Fruit fly (Drosophila melanogaster) whole organism, embryonic: ENCODE data around the gene SP1173.

Experiments used
- Antp ChIP-seq: fragments of 200-800 bp; sonication (Bioruptor generic); optimal IDR thresholded peaks from 3 replicates; lab custom pipeline; 2016; ENCODE audit warnings: missing biosample characterization, missing genetic modification characterization
- Atf6 ChIP-seq: fragments of 200-800 bp; sonication (Bioruptor generic); IDR thresholded peaks from 2 replicates; pipeline ENCODE4 v1.3.6; 2022; ENCODE audit warnings: missing biosample characterization, missing genetic modification characterization
- B-H2 ChIP-seq: fragments of 200-800 bp; sonication (Bioruptor generic); optimal IDR thresholded peaks from 2 replicates; lab custom pipeline; 2018; ENCODE audit warnings: missing biosample characterization, mild to moderate bottlenecking, missing genetic modification characterization
- CG1024 ChIP-seq: fragments of 200-800 bp; sonication (Bioruptor generic); IDR thresholded peaks from 2 replicates; pipeline ENCODE4 v1.3.6; 2022; ENCODE audit warnings: missing biosample characterization, missing genetic modification characterization
- CG12071 ChIP-seq: fragments of 200-800 bp; sonication (Bioruptor generic); optimal IDR thresholded peaks from 3 replicates; lab custom pipeline; 2018; ENCODE audit warnings: missing biosample characterization, mild to moderate bottlenecking, missing genetic modification characterization
- CG12391 ChIP-seq: fragments of 200-800 bp; sonication (Bioruptor generic); optimal IDR thresholded peaks from 3 replicates; lab custom pipeline; 2018; ENCODE audit warnings: missing biosample characterization, mild to moderate bottlenecking, missing genetic modification characterization, moderate library complexity
- CG12942 ChIP-seq: fragments of 200-800 bp; sonication (Bioruptor generic); optimal IDR thresholded peaks from 3 replicates; lab custom pipeline; 2016; ENCODE audit warnings: missing biosample characterization, missing genetic modification characterization
- CG13624 ChIP-seq: fragments of 200-800 bp; sonication (Bioruptor generic); optimal IDR thresholded peaks from 2 replicates; lab custom pipeline; 2016; ENCODE audit warnings: missing biosample characterization, missing genetic modification characterization
- CG13894 ChIP-seq: fragments of 200-800 bp; sonication (Bioruptor generic); optimal IDR thresholded peaks from 3 replicates; lab custom pipeline; 2018; ENCODE audit warnings: missing biosample characterization, mild to moderate bottlenecking, missing genetic modification characterization, moderate library complexity
- CG16863 ChIP-seq: fragments of 200-800 bp; sonication (Bioruptor generic); optimal IDR thresholded peaks from 3 replicates; lab custom pipeline; 2016; ENCODE audit warnings: missing biosample characterization, missing genetic modification characterization
- CG17328 ChIP-seq: fragments of 200-800 bp; sonication (Bioruptor generic); IDR thresholded peaks from 2 replicates; pipeline ENCODE4 v1.3.6; 2022; ENCODE audit warnings: missing biosample characterization, missing genetic modification characterization
- CG1792 ChIP-seq: fragments of 200-800 bp; sonication (Bioruptor generic); optimal IDR thresholded peaks from 2 replicates; lab custom pipeline; 2016; ENCODE audit warnings: missing biosample characterization, missing genetic modification characterization
- CG1832 ChIP-seq: fragments of 200-800 bp; sonication (Bioruptor generic); optimal IDR thresholded peaks from 2 replicates; lab custom pipeline; 2017; ENCODE audit warnings: missing biosample characterization, mild to moderate bottlenecking, missing genetic modification characterization, inconsistent platforms
- CG31365 ChIP-seq: fragments of 200-800 bp; sonication (Bioruptor generic); optimal IDR thresholded peaks from 2 replicates; lab custom pipeline; 2018; ENCODE audit warnings: missing biosample characterization, mild to moderate bottlenecking, missing genetic modification characterization
- CG32767 ChIP-seq: fragments of 200-800 bp; sonication (Bioruptor generic); IDR thresholded peaks from 2 replicates; pipeline ENCODE4 v1.3.6; 2022; ENCODE audit warnings: missing biosample characterization, missing genetic modification characterization
- CG3407 ChIP-seq: fragments of 200-800 bp; sonication (Bioruptor generic); optimal IDR thresholded peaks from 2 replicates; lab custom pipeline; 2018; ENCODE audit warnings: missing biosample characterization, mild to moderate bottlenecking, missing genetic modification characterization
- CG5953 ChIP-seq: fragments of 200-800 bp; sonication (Bioruptor generic); IDR thresholded peaks from 2 replicates; pipeline ENCODE4 v1.3.6; 2022; ENCODE audit warnings: missing biosample characterization, missing genetic modification characterization
- CG6175 ChIP-seq: fragments of 200-800 bp; sonication (Bioruptor generic); IDR thresholded peaks from 3 replicates; pipeline ENCODE4 v1.3.6; 2022; ENCODE audit warnings: missing biosample characterization, missing genetic modification characterization
- CG7987 ChIP-seq: fragments of 200-800 bp; sonication (Bioruptor generic); optimal IDR thresholded peaks from 2 replicates; lab custom pipeline; 2018; ENCODE audit warnings: missing biosample characterization, mild to moderate bottlenecking, missing genetic modification characterization, moderate library complexity
- CG8359 ChIP-seq: fragments of 200-800 bp; sonication (Bioruptor generic); optimal IDR thresholded peaks from 2 replicates; lab custom pipeline; 2017; ENCODE audit warnings: missing biosample characterization, mild to moderate bottlenecking, missing genetic modification characterization, borderline replicate concordance
- CG8924 ChIP-seq: fragments of 200-800 bp; optimal IDR thresholded peaks from 3 replicates; lab custom pipeline; 2019; ENCODE audit warnings: missing biosample characterization, mild to moderate bottlenecking, missing genetic modification characterization, moderate library complexity
- E2f1 ChIP-seq: fragments of 200-800 bp; sonication (Bioruptor generic); IDR thresholded peaks from 2 replicates; pipeline ENCODE4 v1.3.6; 2022; ENCODE audit warnings: missing biosample characterization, missing genetic modification characterization
- ERR ChIP-seq: fragments of 200-800 bp; sonication (Bioruptor generic); optimal IDR thresholded peaks from 2 replicates; lab custom pipeline; 2016; ENCODE audit warnings: missing biosample characterization, missing genetic modification characterization
- HLH4C ChIP-seq: fragments of 200-800 bp; sonication (Bioruptor generic); IDR thresholded peaks from 3 replicates; pipeline ENCODE4 v1.3.6; 2022; ENCODE audit warnings: missing biosample characterization, missing genetic modification characterization; ENCODE audit not compliant: partially characterized antibody
- HmgD ChIP-seq: fragments of 200-800 bp; sonication (Bioruptor generic); optimal IDR thresholded peaks from 3 replicates; lab custom pipeline; 2016; ENCODE audit warnings: missing biosample characterization, missing genetic modification characterization
- HmgZ ChIP-seq: fragments of 200-800 bp; sonication (Bioruptor generic); optimal IDR thresholded peaks from 2 replicates; lab custom pipeline; 2018; ENCODE audit warnings: missing biosample characterization, mild to moderate bottlenecking, missing genetic modification characterization
- Hmr ChIP-seq: fragments of 200-800 bp; sonication (Bioruptor generic); optimal IDR thresholded peaks from 3 replicates; lab custom pipeline; 2017; ENCODE audit warnings: mild to moderate bottlenecking, missing biosample characterization, missing genetic modification reagents, missing genetic modification characterization
- Meics ChIP-seq: fragments of 200-800 bp; sonication (Bioruptor generic); optimal IDR thresholded peaks from 2 replicates; lab custom pipeline; 2017; ENCODE audit warnings: missing biosample characterization, mild to moderate bottlenecking, missing genetic modification characterization
- Mes4 ChIP-seq: fragments of 200-800 bp; sonication (Bioruptor generic); optimal IDR thresholded peaks from 2 replicates; lab custom pipeline; 2016; ENCODE audit warnings: missing biosample characterization, missing genetic modification characterization
- Nf-YB ChIP-seq: fragments of 200-800 bp; sonication (Bioruptor generic); optimal IDR thresholded peaks from 3 replicates; lab custom pipeline; 2019; ENCODE audit warnings: missing biosample characterization, mild to moderate bottlenecking, missing genetic modification characterization, moderate library complexity
- Opbp ChIP-seq: fragments of 200-800 bp; sonication (Bioruptor generic); IDR thresholded peaks from 3 replicates; pipeline ENCODE4 v1.3.6; 2022; ENCODE audit warnings: missing biosample characterization, missing genetic modification characterization; ENCODE audit not compliant: partially characterized antibody
- Ssrp ChIP-seq: fragments of 200-800 bp; sonication (Bioruptor generic); optimal IDR thresholded peaks from 2 replicates; lab custom pipeline; 2018; ENCODE audit warnings: missing biosample characterization, mild to moderate bottlenecking, missing genetic modification characterization, moderate library complexity
- cg ChIP-seq: fragments of 200-800 bp; sonication (Bioruptor generic); optimal IDR thresholded peaks from 3 replicates; lab custom pipeline; 2019; ENCODE audit warnings: missing biosample characterization, mild to moderate bottlenecking, missing genetic modification characterization, moderate library complexity
- ci ChIP-seq: fragments of 200-800 bp; sonication (Bioruptor generic); IDR thresholded peaks from 3 replicates; pipeline ENCODE4 v1.3.6; 2022; ENCODE audit warnings: missing biosample characterization, missing genetic modification characterization
- dmrt11E ChIP-seq: fragments of 200-800 bp; sonication (Bioruptor generic); optimal IDR thresholded peaks from 3 replicates; lab custom pipeline; 2018; ENCODE audit warnings: missing biosample characterization, mild to moderate bottlenecking, missing genetic modification characterization, moderate library complexity
- grau ChIP-seq: fragments of 200-800 bp; optimal IDR thresholded peaks from 3 replicates; lab custom pipeline; 2019; ENCODE audit warnings: missing biosample characterization, mild to moderate bottlenecking, missing genetic modification characterization, moderate library complexity
- inv ChIP-seq: fragments of 200-800 bp; sonication (Bioruptor generic); IDR thresholded peaks from 2 replicates; pipeline ENCODE4 v1.3.6; 2022; ENCODE audit warnings: missing biosample characterization, missing genetic modification characterization; ENCODE audit not compliant: partially characterized antibody
- nmo ChIP-seq: fragments of 200-800 bp; sonication (Bioruptor generic); optimal IDR thresholded peaks from 2 replicates; lab custom pipeline; 2018; ENCODE audit warnings: missing biosample characterization, mild to moderate bottlenecking, missing genetic modification characterization, moderate library complexity
- oc ChIP-seq: fragments of 200-800 bp; sonication (Bioruptor generic); optimal IDR thresholded peaks from 2 replicates; lab custom pipeline; 2018; ENCODE audit warnings: missing biosample characterization, mild to moderate bottlenecking, missing genetic modification characterization, moderate library complexity
- p53 ChIP-seq: fragments of 200-800 bp; sonication (Bioruptor generic); optimal IDR thresholded peaks from 2 replicates; lab custom pipeline; 2016; ENCODE audit warnings: missing biosample characterization, missing genetic modification characterization
- pan ChIP-seq, 4 experiments: fragments of >200 bp in 3 of 4; fragments of 200-800 bp in 1 of 4; sonication (Bioruptor generic) in 1 of 4; optimal IDR thresholded peaks in 3 of 4; IDR thresholded peaks in 1 of 4; 2 replicates each; pipeline versions ENCODE4 v1.3.6 to Lab custom; 2017 to 2022; ENCODE audit warnings: missing biosample characterization in 2 of 4, missing genetic modification characterization in 2 of 4, mixed read lengths in 1 of 4
- row ChIP-seq: fragments of 200-800 bp; sonication (Bioruptor generic); IDR thresholded peaks from 3 replicates; pipeline ENCODE4 v1.3.6; 2022; ENCODE audit warnings: missing biosample characterization, missing genetic modification characterization
- salm ChIP-seq: fragments of 200-800 bp; sonication (Bioruptor generic); optimal IDR thresholded peaks from 2 replicates; lab custom pipeline; 2018; ENCODE audit warnings: missing biosample characterization, mild to moderate bottlenecking, missing genetic modification characterization
- sqz ChIP-seq: fragments of 200-800 bp; sonication (Bioruptor generic); optimal IDR thresholded peaks from 3 replicates; lab custom pipeline; 2018; ENCODE audit warnings: missing biosample characterization, mild to moderate bottlenecking, missing genetic modification characterization
- stc ChIP-seq: fragments of 200-800 bp; sonication (Bioruptor generic); IDR thresholded peaks from 2 replicates; pipeline ENCODE4 v1.3.6; 2022; ENCODE audit warnings: missing biosample characterization, missing genetic modification characterization
- sug ChIP-seq: fragments of 200-800 bp; optimal IDR thresholded peaks from 2 replicates; lab custom pipeline; 2019; ENCODE audit warnings: missing biosample characterization, mild to moderate bottlenecking, missing genetic modification characterization, moderate library complexity
- tio ChIP-seq: fragments of 200-800 bp; sonication (Bioruptor generic); optimal IDR thresholded peaks from 2 replicates; lab custom pipeline; 2017; ENCODE audit warnings: missing biosample characterization, missing genetic modification characterization, inconsistent platforms
- tll ChIP-seq, 2 experiments: fragments of 200-800 bp in 1 of 2; fragments of >200 bp in 1 of 2; sonication (Bioruptor generic) in 1 of 2; optimal IDR thresholded peaks; 2 replicates each; lab custom pipeline; 2017 to 2019; ENCODE audit warnings: missing biosample characterization in 2 of 2, missing genetic modification characterization in 2 of 2, mild to moderate bottlenecking in 1 of 2, moderate library complexity in 1 of 2

SP1173 gene

dm6 chr3L:6703368-6703807 is at the start of gene SP1173 (continued):
- peak; percentile 75 for TF ChIP-seq CG13894
- TF ChIP-seq CG12391 (tag; lab: Kevin White, UChicago): peak; percentile 19
- peak; percentile 49; the same call in 1 of the 2 replicates for TF ChIP-seq CG17328 (GFP tag; lab: Robert Waterston, UW)
- TF ChIP-seq HmgZ: peak; percentile 75
- TF ChIP-seq pan (optimal IDR thresholded peaks at IDR 0.05; lab: Kevin White, UChicago): no peak
- TF ChIP-seq pan (GFP tag; optimal IDR thresholded peaks at IDR 0.05 in 1 of 2, IDR thresholded peaks at IDR 0.05 in 1 of 2): peak in 1 of 2 experiments; percentile 67
- TF ChIP-seq CG8359 (GFP tag; lab: Kevin White, UChicago): no peak
- peak; percentile 22 for TF ChIP-seq CG3407
- TF ChIP-seq oc (tag; lab: Kevin White, UChicago): peak; percentile 70
- TF ChIP-seq Ssrp: no peak
- TF ChIP-seq nmo: peak; percentile 22
- no peak for TF ChIP-seq CG16863 (GFP tag; lab: Kevin White, UChicago)
- TF ChIP-seq row (GFP tag; lab: Robert Waterston, UW): peak; percentile 36; the same call in 2 of the 3 replicates
- peak; percentile 59; the same call in 1 of the 2 replicates for TF ChIP-seq stc
- peak in 1 of 2 experiments; percentile 16 for TF ChIP-seq tll (GFP tag; optimal IDR thresholded peaks at IDR 0.05; lab: Kevin White, UChicago)
- no peak for TF ChIP-seq salm
- peak; percentile 58 for TF ChIP-seq CG12071 (GFP tag; lab: Kevin White, UChicago)
- TF ChIP-seq Opbp: peak; percentile 65; the same call in 1 of the 3 replicates
- TF ChIP-seq inv (GFP tag; lab: Robert Waterston, UW): no peak
- no peak for TF ChIP-seq p53
- TF ChIP-seq ERR: peak; percentile 25
- 0 out of 2 replicates have a peak, but pooled peaks have one; percentile 29 for TF ChIP-seq CG1024 (GFP tag; lab: Robert Waterston, UW)
- peak; percentile 43 for TF ChIP-seq CG31365 (tag; lab: Kevin White, UChicago)
- no peak for TF ChIP-seq tio (GFP tag; lab: Kevin White, UChicago)
- peak; percentile 31 for TF ChIP-seq CG8924 (tag; lab: Kevin White, UChicago)
- TF ChIP-seq CG5953 (GFP tag; lab: Robert Waterston, UW): 0 out of 2 replicates have a peak, but pooled peaks have one; percentile 33
- TF ChIP-seq HLH4C (GFP tag; lab: Robert Waterston, UW): peak; percentile 54; the same call in 2 of the 3 replicates
- TF ChIP-seq CG6175 (GFP tag; lab: Robert Waterston, UW): peak; percentile 40; the same call in 1 of the 3 replicates
- TF ChIP-seq grau: peak; percentile 31
- no peak for TF ChIP-seq CG1792
- TF ChIP-seq CG12942 (GFP tag; lab: Kevin White, UChicago): no peak
- TF ChIP-seq Atf6 (GFP tag; lab: Robert Waterston, UW): peak; percentile 75
- TF ChIP-seq CG7987: peak; percentile 30
- peak; percentile 50 for TF ChIP-seq CG13624
- no peak for TF ChIP-seq Nf-YB
- peak; percentile 97 for TF ChIP-seq sqz (GFP tag; lab: Kevin White, UChicago)
- peak; percentile 87 for TF ChIP-seq ci
- peak; percentile 48 for TF ChIP-seq Hmr
- TF ChIP-seq HmgD (GFP tag; lab: Kevin White, UChicago): peak; percentile 9
- TF ChIP-seq CG1832: no peak
- TF ChIP-seq Antp (GFP tag; lab: Kevin White, UChicago): peak; percentile 42
- TF ChIP-seq Meics (GFP tag; lab: Kevin White, UChicago): peak; percentile 39
- peak; percentile 50; the same call in 1 of the 2 replicates for TF ChIP-seq E2f1
- TF ChIP-seq B-H2 (GFP tag; lab: Kevin White, UChicago): peak; percentile 69
- no peak for TF ChIP-seq dmrt11E
- no peak for TF ChIP-seq cg (GFP tag; lab: Kevin White, UChicago)
- peak; percentile 49; the same call in 1 of the 2 replicates for TF ChIP-seq CG32767 (GFP tag; lab: Robert Waterston, UW)
- TF ChIP-seq Mes4 (GFP tag; lab: Kevin White, UChicago): peak; percentile 32
- TF ChIP-seq sug (tag; lab: Kevin White, UChicago): peak; percentile 38
